Worm (Caenorhabditis elegans) whole organism, L4 larva: ENCODE data around the gene C52G5.3.
A peak's percentile ranks its signal among the peaks of the same experiment; 100 is the strongest.

Experiments used
- Y48G9A.11 ChIP-seq: fragments of 200-800 bp; sonication (Bioruptor generic); IDR thresholded peaks from 2 replicates; pipeline ENCODE4 v1.3.6; 2022; ENCODE audit warnings: missing genetic modification reagents, missing genetic modification characterization, missing compliant biosample characterization
- Y5F2A.4 ChIP-seq: fragments of 200-800 bp; sonication (Bioruptor generic); optimal IDR thresholded peaks from 2 replicates; lab custom pipeline; 2018; ENCODE audit warnings: mild to moderate bottlenecking, missing genetic modification characterization, missing compliant biosample characterization
- aha-1 ChIP-seq: fragments of 150-350 bp; peaks from one replicate; lab custom pipeline; 2014; ENCODE audit warnings: missing biosample characterization, missing genetic modification characterization
- arid-1 ChIP-seq: fragments of 200-800 bp; sonication (Bioruptor generic); conservative IDR thresholded peaks from 2 replicates; pipeline ENCODE4 v1.3.6; 2022; ENCODE audit warnings: missing genetic modification reagents, missing genetic modification characterization, missing compliant biosample characterization
- ceh-20 ChIP-seq: fragments of 200-800 bp; sonication (Bioruptor generic); IDR thresholded peaks from 2 replicates; pipeline ENCODE4 v1.3.6; 2022; ENCODE audit warnings: missing genetic modification reagents, missing genetic modification characterization, missing compliant biosample characterization
- daf-8 ChIP-seq: fragments of 200-800 bp; sonication (Bioruptor generic); IDR thresholded peaks from 2 replicates; pipeline ENCODE4 v1.3.6; 2022; ENCODE audit warnings: missing genetic modification characterization, missing compliant biosample characterization
- dmd-6 ChIP-seq: fragments of 200-800 bp; sonication (Bioruptor generic); IDR thresholded peaks from 2 replicates; pipeline ENCODE4 v1.3.6; 2022; ENCODE audit warnings: missing genetic modification reagents, missing genetic modification characterization, missing compliant biosample characterization
- dmd-8 ChIP-seq: fragments of 200-800 bp; sonication (Bioruptor generic); IDR thresholded peaks from 2 replicates; pipeline ENCODE4 v1.3.6; 2022; ENCODE audit warnings: missing genetic modification characterization, missing compliant biosample characterization
- dpl-1 ChIP-seq: fragments of 150-350 bp; optimal IDR thresholded peaks from 2 replicates; lab custom pipeline; 2014; ENCODE audit warnings: missing biosample characterization, missing genetic modification reagents, missing genetic modification characterization
- hif-1 ChIP-seq, 2 experiments: sonication (generic microtip); optimal IDR thresholded peaks; 2 replicates each; lab custom pipeline; 2016 to 2017; ENCODE audit warnings: missing compliant biosample characterization in 2 of 2, missing genetic modification characterization in 2 of 2, missing genetic modification reagents in 2 of 2, missing genotype in 2 of 2, mild to moderate bottlenecking in 1 of 2
- hlh-11 ChIP-seq: fragments of 200-800 bp; sonication (Bioruptor generic); optimal IDR thresholded peaks from 2 replicates; lab custom pipeline; 2018; ENCODE audit warnings: mild to moderate bottlenecking, missing genetic modification characterization, missing compliant biosample characterization
- lin-13 ChIP-seq: fragments of 150-350 bp; optimal IDR thresholded peaks from 2 replicates; lab custom pipeline; 2014; ENCODE audit warnings: missing biosample characterization, missing genetic modification reagents, missing genetic modification characterization
- lin-39 ChIP-seq: fragments of 150-350 bp; optimal IDR thresholded peaks from 2 replicates; lab custom pipeline; 2014; ENCODE audit warnings: missing biosample characterization, missing genetic modification reagents, missing genetic modification characterization
- mdl-1 ChIP-seq, 2 experiments: fragments of 150-350 bp in 1 of 2; sonication (generic microtip) in 1 of 2; optimal IDR thresholded peaks; 2 replicates each; lab custom pipeline; 2014 to 2017; ENCODE audit warnings: missing biosample characterization in 2 of 2, missing genetic modification characterization in 2 of 2
- mdt-29 ChIP-seq: fragments of 200-800 bp; sonication (Bioruptor generic); IDR thresholded peaks from 2 replicates; pipeline ENCODE4 v1.3.6; 2022; ENCODE audit warnings: missing genetic modification reagents, missing genetic modification characterization, missing compliant biosample characterization
- mep-1 ChIP-seq: fragments of 150-350 bp; sonication (generic microtip); optimal IDR thresholded peaks from 3 replicates; lab custom pipeline; 2014; ENCODE audit warnings: missing biosample characterization, missing genetic modification characterization
- nhr-28 ChIP-seq: fragments of 150-350 bp; optimal IDR thresholded peaks from 2 replicates; lab custom pipeline; 2014; ENCODE audit warnings: missing biosample characterization, missing genetic modification characterization
- nhr-41 ChIP-seq: fragments of 200-800 bp; sonication (Bioruptor generic); IDR thresholded peaks from 2 replicates; pipeline ENCODE4 v1.3.6; 2022; ENCODE audit warnings: missing genetic modification reagents, missing genetic modification characterization, missing compliant biosample characterization
- nhr-6 ChIP-seq: fragments of 150-350 bp; optimal IDR thresholded peaks from 2 replicates; lab custom pipeline; 2014; ENCODE audit warnings: missing biosample characterization, missing genetic modification characterization
- pha-4 ChIP-seq, 2 experiments: fragments of 150-350 bp in 1 of 2; fragments of 200-800 bp in 1 of 2; sonication (Bioruptor generic) in 1 of 2; IDR thresholded peaks in 1 of 2; optimal IDR thresholded peaks in 1 of 2; 2 replicates each; pipeline versions ENCODE4 v1.3.6 to Lab custom; 2014 to 2022; ENCODE audit warnings: missing genetic modification characterization in 2 of 2, missing genetic modification reagents in 2 of 2, missing biosample characterization in 1 of 2, missing compliant biosample characterization in 1 of 2
- rbr-2 ChIP-seq: sonication (generic microtip); optimal IDR thresholded peaks from 2 replicates; lab custom pipeline; 2016; ENCODE audit warnings: missing genotype, missing genetic modification characterization, missing compliant biosample characterization
- saeg-2 ChIP-seq: fragments of 200-800 bp; sonication (Bioruptor generic); IDR thresholded peaks from 2 replicates; pipeline ENCODE4 v1.3.6; 2022; ENCODE audit warnings: missing genetic modification reagents, missing genetic modification characterization, missing compliant biosample characterization
- set-16 ChIP-seq: fragments of 200-800 bp; sonication (Bioruptor generic); IDR thresholded peaks from 2 replicates; pipeline ENCODE4 v1.3.6; 2022; ENCODE audit warnings: missing genetic modification reagents, missing genetic modification characterization, missing compliant biosample characterization
- snpc-1.2 ChIP-seq: fragments of 200-800 bp; sonication (Bioruptor generic); IDR thresholded peaks from 2 replicates; pipeline ENCODE4 v1.3.6; 2022; ENCODE audit warnings: missing genetic modification reagents, missing genetic modification characterization, missing compliant biosample characterization
- unc-62 ChIP-seq, 3 experiments: fragments of 150-350 bp in 1 of 3; sonication (generic microtip); optimal IDR thresholded peaks in 2 of 3; peaks in 1 of 3; 1 replicate in 1 of 3; 2 replicates in 2 of 3; lab custom pipeline; 2014 to 2017; ENCODE audit warnings: missing biosample characterization in 3 of 3, missing genetic modification characterization in 3 of 3, missing genetic modification reagents in 3 of 3, missing genotype in 1 of 3
- zip-11 ChIP-seq: fragments of 200-800 bp; sonication (Bioruptor generic); IDR thresholded peaks from 2 replicates; pipeline ENCODE4 v1.3.6; 2022; ENCODE audit warnings: missing genetic modification characterization, missing compliant biosample characterization
- ztf-11 ChIP-seq: fragments of 150-350 bp; optimal IDR thresholded peaks from 2 replicates; lab custom pipeline; 2014; ENCODE audit warnings: missing biosample characterization, missing genetic modification characterization

C52G5.3 gene

DNA sequence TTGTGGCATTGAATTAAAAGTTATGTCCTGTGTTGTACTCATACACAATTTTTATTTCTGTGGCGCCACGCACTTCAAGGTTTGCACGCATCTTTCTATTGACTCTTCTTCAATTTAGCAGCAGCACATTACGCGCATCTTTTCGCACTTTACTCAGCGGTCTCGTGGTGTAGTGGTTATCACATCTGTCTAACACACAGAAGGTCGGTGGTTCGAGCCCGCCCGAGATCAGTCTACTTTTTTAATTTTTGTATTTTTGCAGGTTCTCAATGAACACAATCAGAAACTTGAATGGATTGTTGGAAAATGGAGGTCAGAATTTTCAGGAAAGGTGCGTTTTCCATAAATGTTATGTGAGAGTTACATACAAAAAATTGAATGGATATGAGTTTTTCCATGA, 2.4 kb downstream of the C52G5.3 start (continued):
- TF ChIP-seq hif-1 (tag; optimal IDR thresholded peaks at IDR 0.05; lab: Kevin White, UChicago): peak in 1 of 2 experiments; percentile 43
- TF ChIP-seq dmd-6: peak; percentile 74
- TF ChIP-seq mdt-29: peak; percentile 59
- TF ChIP-seq dpl-1 (GFP tag; lab: Kevin White, UChicago): no peak
- TF ChIP-seq nhr-41 (GFP tag; lab: Robert Waterston, UW): 0 out of 2 replicates have a peak, but pooled peaks have one; percentile 30
- no peak for TF ChIP-seq mdl-1 (tag; optimal IDR thresholded peaks at IDR 0.05; lab: Kevin White, UChicago)
- peak; percentile 6 for TF ChIP-seq nhr-6
- TF ChIP-seq ceh-20 (GFP tag; lab: Robert Waterston, UW): peak; percentile 55; the same call in 1 of the 2 replicates
- peak; percentile 52; the same call in 1 of the 2 replicates for TF ChIP-seq Y48G9A.11 (GFP tag; lab: Robert Waterston, UW)
- peak; percentile 12 for TF ChIP-seq hlh-11 (tag; lab: Kevin White, UChicago)
- peak; percentile 89 for TF ChIP-seq snpc-1.2 (GFP tag; lab: Robert Waterston, UW)
- TF ChIP-seq arid-1 (GFP tag; lab: Robert Waterston, UW): peak; percentile 60
- TF ChIP-seq aha-1: peak; percentile 69
- peak; percentile 35 for TF ChIP-seq rbr-2 (tag; lab: Kevin White, UChicago)
- 0 out of 2 replicates have a peak, but pooled peaks have one; percentile 49 for TF ChIP-seq dmd-8 (GFP tag; lab: Robert Waterston, UW)
- no peak for TF ChIP-seq lin-39 (tag; lab: Kevin White, UChicago)

DNA sequence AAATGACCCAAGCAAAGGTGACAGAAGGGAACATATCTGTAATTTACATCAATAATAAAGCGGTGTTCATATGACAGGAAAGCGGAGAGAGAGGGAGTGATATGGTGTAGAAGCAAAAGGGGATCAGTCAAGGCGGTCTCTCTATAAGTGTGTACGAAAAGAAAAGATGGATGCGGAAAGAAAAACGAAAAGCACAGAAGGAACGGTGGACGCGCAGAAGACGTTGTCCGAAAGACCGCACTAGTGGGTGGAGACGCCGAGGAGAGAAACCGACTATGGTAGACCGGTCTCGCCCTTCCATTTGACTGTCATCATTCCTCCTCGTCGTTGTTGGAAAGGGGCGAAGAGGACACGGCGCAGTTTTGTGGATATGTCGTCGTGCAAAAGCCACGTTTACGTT, 2.9 kb downstream of the C52G5.3 start, which contains the start of gene C52G5.2:
C52G5.2 (plus strand) TSS at position 301 of the 400 bp plus-strand sequence.
- no peak for TF ChIP-seq mep-1 (tag; lab: Kevin White, UChicago)
- no peak for TF ChIP-seq Y5F2A.4 (GFP tag; lab: Kevin White, UChicago)
- no peak for TF ChIP-seq daf-8 (GFP tag; lab: Robert Waterston, UW)
- TF ChIP-seq ztf-11 (tag; lab: Kevin White, UChicago): no peak
- 0 out of 2 replicates have a peak, but pooled peaks have one; percentile 7 for TF ChIP-seq set-16 (GFP tag; lab: Robert Waterston, UW)

DNA sequence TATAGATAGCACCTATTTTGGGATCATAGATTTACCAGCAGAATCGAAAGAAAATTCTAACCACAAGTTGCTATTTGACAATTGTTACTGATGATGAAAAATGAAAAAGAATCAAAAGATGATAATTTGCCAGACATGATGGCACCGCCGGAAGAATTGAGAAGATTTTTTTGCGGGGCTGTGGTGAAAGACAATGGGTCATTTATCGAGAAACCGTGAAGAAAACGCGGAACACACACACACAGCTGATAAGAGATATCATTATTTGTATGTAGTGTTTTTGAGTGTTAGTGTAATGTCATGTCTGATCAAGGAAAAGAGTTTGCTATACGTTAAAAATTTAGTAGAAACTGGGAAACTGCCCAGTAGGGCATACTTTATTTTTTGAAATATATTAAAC, 11.1 kb downstream of the C52G5.3 start:
- TF ChIP-seq pha-4 (GFP tag; IDR thresholded peaks at IDR 0.05; lab: Robert Waterston, UW) (no peak), pha-4 (tag; optimal IDR thresholded peaks at IDR 0.05; lab: Kevin White, UChicago) (no peak), ceh-20 (GFP tag; lab: Robert Waterston, UW) (no peak), hlh-11 (tag; lab: Kevin White, UChicago) (peak; percentile 37), nhr-28 (peak; percentile 53), zip-11 (GFP tag; lab: Robert Waterston, UW) (no peak)

DNA sequence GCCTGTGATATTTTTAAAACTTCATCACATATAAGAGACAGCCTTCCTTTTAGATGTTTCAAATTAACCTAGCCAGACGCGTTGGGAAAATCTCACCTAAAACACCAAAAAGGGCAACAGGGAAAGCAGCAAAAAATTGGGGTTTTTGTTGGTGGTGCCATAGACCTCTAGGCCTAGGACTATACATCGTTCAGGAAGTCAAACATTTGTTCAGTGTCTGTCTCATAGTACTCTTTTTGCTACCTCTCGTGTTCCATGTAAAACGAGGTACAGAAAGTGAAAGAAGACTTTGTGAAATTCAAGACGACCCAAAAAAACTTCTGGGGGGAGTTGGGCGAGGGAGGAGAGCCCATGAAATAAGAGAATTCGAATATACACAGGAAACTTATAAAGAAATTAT, 16.9 kb downstream of the C52G5.3 start:
- no peak for TF ChIP-seq lin-13 (GFP tag; lab: Kevin White, UChicago)
- TF ChIP-seq unc-62 (GFP tag; optimal IDR thresholded peaks at IDR 0.05 in 1 of 2; lab: Kevin White, UChicago): peak in 1 of 2 experiments; percentile 97
- no peak for TF ChIP-seq unc-62 (tag; optimal IDR thresholded peaks at IDR 0.05; lab: Kevin White, UChicago)

DNA sequence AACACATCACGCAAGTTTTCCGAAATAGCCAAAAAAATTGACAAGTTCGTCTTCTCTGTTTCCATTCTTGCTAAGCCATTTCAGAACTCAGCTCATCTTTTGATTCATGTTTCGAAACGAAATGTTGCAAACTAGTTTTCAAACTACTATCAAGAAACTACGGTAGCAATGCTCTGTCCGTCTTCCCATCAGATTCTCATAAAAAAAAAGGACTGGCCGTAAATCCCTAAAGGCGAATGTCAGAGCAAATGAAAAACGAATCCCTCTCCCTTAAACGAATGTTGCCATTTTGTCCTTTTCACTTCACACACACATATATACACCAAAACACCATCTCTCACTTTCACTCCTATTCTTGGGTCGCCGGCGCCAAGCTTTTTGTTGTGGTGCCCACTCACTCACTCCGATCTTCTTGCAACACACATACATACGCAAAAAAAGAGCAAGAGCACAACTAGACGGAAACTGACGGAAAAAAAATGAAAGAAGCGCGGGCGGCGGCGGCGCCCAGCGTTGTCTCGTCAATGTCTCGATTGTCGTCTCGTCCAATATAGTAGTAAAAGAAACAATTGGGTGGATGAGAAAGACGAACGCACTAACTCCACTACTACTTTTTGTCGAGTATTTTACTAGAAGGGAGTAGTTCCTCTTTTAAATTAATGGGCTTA, 18.1 kb downstream of the C52G5.3 start:
- TF ChIP-seq unc-62 (GFP tag; optimal IDR thresholded peaks at IDR 0.05 in 1 of 2; lab: Kevin White, UChicago) (peak in 1 of 2 experiments; percentile 97), unc-62 (tag; optimal IDR thresholded peaks at IDR 0.05; lab: Kevin White, UChicago) (no peak), aha-1 (peak; percentile 52), saeg-2 (GFP tag; lab: Robert Waterston, UW) (no peak)

DNA sequence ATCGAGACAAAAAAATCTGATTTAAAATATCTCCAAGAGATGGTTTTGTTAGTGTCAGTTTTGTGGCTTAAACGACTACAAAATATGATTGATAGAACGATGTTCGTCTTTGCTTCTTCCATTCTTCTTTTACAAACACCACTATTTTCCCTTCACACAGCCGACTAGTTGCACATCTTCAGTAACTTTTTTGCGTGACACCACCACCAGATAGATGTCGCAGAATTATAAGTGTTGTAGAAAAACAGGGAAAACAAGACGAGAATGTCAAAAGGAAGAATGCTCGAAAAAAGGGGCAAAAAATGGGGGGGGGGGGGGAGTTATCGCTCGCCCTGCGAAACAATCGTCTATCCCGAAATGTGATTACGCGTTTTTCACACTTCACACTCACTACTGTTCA, 19.2 kb downstream of the C52G5.3 start:
- TF ChIP-seq lin-39 (tag; lab: Kevin White, UChicago) (no peak), unc-62 (GFP tag; optimal IDR thresholded peaks at IDR 0.05 in 1 of 2; lab: Kevin White, UChicago) (peak in 1 of 2 experiments; percentile 97), unc-62 (tag; optimal IDR thresholded peaks at IDR 0.05; lab: Kevin White, UChicago) (no peak)
